Worm (Caenorhabditis elegans) whole organism, mixed stage, embryonic: Measurements from ENCODE around the gene oac-31.

Experiments used
- nhr-12 ChIP-seq: fragments of 150-350 bp; optimal IDR thresholded peaks from 2 replicates; lab custom pipeline; 2014; ENCODE audit warnings: missing biosample characterization, missing genetic modification characterization
- nhr-28 ChIP-seq: fragments of 150-350 bp; optimal IDR thresholded peaks from 2 replicates; lab custom pipeline; 2014; ENCODE audit warnings: missing biosample characterization, missing genetic modification characterization
- nhr-76 ChIP-seq: sonication (generic microtip); optimal IDR thresholded peaks from 2 replicates; lab custom pipeline; 2017; ENCODE audit warnings: missing biosample characterization, missing genetic modification characterization
- unc-62 ChIP-seq: fragments of 150-350 bp; optimal IDR thresholded peaks from 2 replicates; lab custom pipeline; 2014; ENCODE audit warnings: missing biosample characterization, missing genetic modification reagents, missing genetic modification characterization

ce11 chrV:1575493-1576084, 33.9 kb upstream of the oac-31 start:
- TF ChIP-seq nhr-12 (tag; lab: Kevin White, UChicago) (no peak), nhr-76 (tag; lab: Kevin White, UChicago) (no peak), nhr-28 (tag; lab: Kevin White, UChicago) (no peak), unc-62 (GFP tag; lab: Kevin White, UChicago) (peak; percentile 86)
